Worm (Caenorhabditis elegans) whole organism, L2 larva: ENCODE data around the gene mct-4.

ENCODE experiments used
- C34F6.9 ChIP-seq: fragments of 150-350 bp; optimal IDR thresholded peaks from 2 replicates; lab custom pipeline; 2014; ENCODE audit warnings: missing biosample characterization, missing genetic modification characterization
- F13H6.1 ChIP-seq: sonication (generic microtip); optimal IDR thresholded peaks from 2 replicates; lab custom pipeline; 2016; ENCODE audit warnings: missing genetic modification characterization, missing compliant biosample characterization
- Y55F3AM.14 ChIP-seq: fragments of 200-800 bp; sonication (Bioruptor generic); optimal IDR thresholded peaks from 2 replicates; lab custom pipeline; 2018; ENCODE audit warnings: mild to moderate bottlenecking, missing genetic modification characterization, missing compliant biosample characterization
- alr-1 ChIP-seq: fragments of 150-350 bp; optimal IDR thresholded peaks from 2 replicates; lab custom pipeline; 2014; ENCODE audit warnings: missing biosample characterization, missing genetic modification characterization
- aly-2 ChIP-seq: fragments of 150-350 bp; optimal IDR thresholded peaks from 2 replicates; lab custom pipeline; 2014; ENCODE audit warnings: missing biosample characterization, missing genetic modification characterization
- blmp-1 ChIP-seq: sonication (generic microtip); optimal IDR thresholded peaks from 2 replicates; lab custom pipeline; 2017; ENCODE audit warnings: missing genetic modification characterization, mild to moderate bottlenecking, missing compliant biosample characterization, antibody characterized with exemption, moderate library complexity; ENCODE audit not compliant: insufficient read depth
- ceh-16 ChIP-seq: fragments of 150-350 bp; optimal IDR thresholded peaks from 2 replicates; lab custom pipeline; 2014; ENCODE audit warnings: missing biosample characterization, missing genetic modification characterization
- crh-2 ChIP-seq: sonication (generic microtip); optimal IDR thresholded peaks from 2 replicates; lab custom pipeline; 2017; ENCODE audit warnings: missing biosample characterization, missing genetic modification characterization
- egl-27 ChIP-seq: sonication (generic microtip); optimal IDR thresholded peaks from 3 replicates; lab custom pipeline; 2017; ENCODE audit warnings: missing biosample characterization, missing genetic modification reagents, missing genetic modification characterization
- elt-1 ChIP-seq: fragments of 150-350 bp; optimal IDR thresholded peaks from 2 replicates; lab custom pipeline; 2014; ENCODE audit warnings: missing biosample characterization, missing genetic modification characterization
- fos-1 ChIP-seq: fragments of 150-350 bp; optimal IDR thresholded peaks from 2 replicates; lab custom pipeline; 2014; ENCODE audit warnings: missing biosample characterization, missing genetic modification characterization
- lin-39 ChIP-seq: fragments of 150-350 bp; optimal IDR thresholded peaks from 2 replicates; lab custom pipeline; 2014; ENCODE audit warnings: missing biosample characterization, missing genetic modification reagents, missing genetic modification characterization
- lsy-2 ChIP-seq, 2 experiments: fragments of 150-350 bp in 1 of 2; sonication (generic microtip) in 1 of 2; optimal IDR thresholded peaks; 2 replicates each; lab custom pipeline; 2014 to 2017; ENCODE audit warnings: missing biosample characterization in 2 of 2, missing genetic modification characterization in 2 of 2
- mdl-1 ChIP-seq, 2 experiments: fragments of 150-350 bp in 1 of 2; sonication (generic microtip) in 1 of 2; optimal IDR thresholded peaks; 2 replicates each; lab custom pipeline; 2017; ENCODE audit warnings: missing biosample characterization in 2 of 2, missing genetic modification characterization in 2 of 2
- nhr-10 ChIP-seq: sonication (generic microtip); optimal IDR thresholded peaks from 2 replicates; lab custom pipeline; 2017; ENCODE audit warnings: missing biosample characterization, missing genetic modification characterization
- nhr-11 ChIP-seq: fragments of 150-350 bp; optimal IDR thresholded peaks from 2 replicates; lab custom pipeline; 2014; ENCODE audit warnings: missing biosample characterization, missing genetic modification characterization
- nhr-12 ChIP-seq: fragments of 150-350 bp; optimal IDR thresholded peaks from 2 replicates; lab custom pipeline; 2014; ENCODE audit warnings: missing biosample characterization, missing genetic modification characterization
- nhr-129 ChIP-seq: fragments of 150-350 bp; optimal IDR thresholded peaks from 2 replicates; lab custom pipeline; 2014; ENCODE audit warnings: missing biosample characterization, missing genetic modification characterization
- nhr-21 ChIP-seq: fragments of 150-350 bp; optimal IDR thresholded peaks from 2 replicates; lab custom pipeline; 2014; ENCODE audit warnings: missing biosample characterization, missing genetic modification characterization
- nhr-23 ChIP-seq: fragments of 150-350 bp; optimal IDR thresholded peaks from 2 replicates; lab custom pipeline; 2014; ENCODE audit warnings: missing biosample characterization, missing genetic modification reagents, missing genetic modification characterization
- nhr-237 ChIP-seq: fragments of 150-350 bp; optimal IDR thresholded peaks from 2 replicates; lab custom pipeline; 2014; ENCODE audit warnings: missing biosample characterization, missing genetic modification characterization
- nhr-25 ChIP-seq: fragments of 150-350 bp; sonication (generic microtip); optimal IDR thresholded peaks from 3 replicates; lab custom pipeline; 2014; ENCODE audit warnings: missing biosample characterization, missing genetic modification characterization
- peb-1 ChIP-seq: fragments of 150-350 bp; optimal IDR thresholded peaks from 2 replicates; lab custom pipeline; 2014; ENCODE audit warnings: missing biosample characterization, missing genetic modification characterization
- skn-1 ChIP-seq: sonication (generic microtip); optimal IDR thresholded peaks from 2 replicates; lab custom pipeline; 2017; ENCODE audit warnings: missing biosample characterization, missing genetic modification characterization
- sma-9 ChIP-seq, 2 experiments: fragments of 150-350 bp in 1 of 2; sonication (generic microtip) in 1 of 2; optimal IDR thresholded peaks; 2 replicates each; lab custom pipeline; 2014 to 2016; ENCODE audit warnings: missing genetic modification characterization in 2 of 2, mild to moderate bottlenecking in 1 of 2, missing biosample characterization in 1 of 2, missing compliant biosample characterization in 1 of 2, missing genetic modification reagents in 1 of 2, moderate library complexity in 1 of 2
- snpc-4 ChIP-seq: fragments of 150-350 bp; optimal IDR thresholded peaks from 2 replicates; lab custom pipeline; 2014; ENCODE audit warnings: missing biosample characterization, missing genetic modification characterization
- unc-39 ChIP-seq: fragments of 150-350 bp; optimal IDR thresholded peaks from 2 replicates; lab custom pipeline; 2014; ENCODE audit warnings: missing biosample characterization, missing genetic modification characterization
- unc-55 ChIP-seq: fragments of 150-350 bp; sonication (generic microtip); optimal IDR thresholded peaks from 3 replicates; lab custom pipeline; 2014; ENCODE audit warnings: missing biosample characterization, missing genetic modification reagents, missing genetic modification characterization
- unc-62 ChIP-seq: fragments of 150-350 bp; optimal IDR thresholded peaks from 2 replicates; lab custom pipeline; 2014; ENCODE audit warnings: missing biosample characterization, missing genetic modification reagents, missing genetic modification characterization
- zag-1 ChIP-seq: fragments of 150-350 bp; optimal IDR thresholded peaks from 2 replicates; lab custom pipeline; 2014; ENCODE audit warnings: missing biosample characterization, missing genetic modification characterization
- ztf-1 ChIP-seq: fragments of 200-800 bp; sonication (Bioruptor generic); conservative IDR thresholded peaks from 2 replicates; pipeline ENCODE4 v1.3.6; 2022; ENCODE audit warnings: missing genetic modification characterization, missing compliant biosample characterization
- ztf-11 ChIP-seq: sonication (generic microtip); optimal IDR thresholded peaks from 2 replicates; lab custom pipeline; 2017; ENCODE audit warnings: missing biosample characterization, missing genetic modification characterization
- ztf-4 ChIP-seq: fragments of 150-350 bp; optimal IDR thresholded peaks from 2 replicates; lab custom pipeline; 2014; ENCODE audit warnings: missing biosample characterization, missing genetic modification characterization

mct-4 gene

DNA sequence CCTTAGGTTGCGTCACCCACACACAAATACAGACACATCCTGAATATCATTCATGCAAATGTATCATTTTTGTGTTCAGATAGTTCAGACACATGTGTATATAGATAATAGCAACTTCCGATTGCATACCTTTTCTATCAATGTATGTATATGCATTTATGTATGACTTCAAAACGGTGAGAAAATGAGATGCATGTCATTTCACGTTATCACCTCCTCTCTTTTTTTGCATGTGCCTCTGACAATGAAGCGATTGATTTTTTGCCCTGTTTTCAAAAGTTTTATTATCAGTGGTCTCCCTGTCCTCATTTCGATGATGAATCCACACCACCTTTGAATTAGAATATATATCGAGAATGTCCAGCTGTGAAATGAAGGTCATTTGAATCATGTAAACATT is 23.8 kb downstream of the mct-4 start, which contains the start of gene K05B2.2:
K05B2.2 (plus strand) TSS at position 278 of the 400 bp plus-strand sequence.
- TF ChIP-seq crh-2 (tag; lab: Kevin White, UChicago), result peak; percentile 25
- no peak for TF ChIP-seq nhr-23 (tag; lab: Kevin White, UChicago)
- TF ChIP-seq fos-1 (tag; lab: Kevin White, UChicago), result peak; percentile 81
- TF ChIP-seq ztf-11 (tag; lab: Kevin White, UChicago), result no peak
- no peak for TF ChIP-seq nhr-10

DNA sequence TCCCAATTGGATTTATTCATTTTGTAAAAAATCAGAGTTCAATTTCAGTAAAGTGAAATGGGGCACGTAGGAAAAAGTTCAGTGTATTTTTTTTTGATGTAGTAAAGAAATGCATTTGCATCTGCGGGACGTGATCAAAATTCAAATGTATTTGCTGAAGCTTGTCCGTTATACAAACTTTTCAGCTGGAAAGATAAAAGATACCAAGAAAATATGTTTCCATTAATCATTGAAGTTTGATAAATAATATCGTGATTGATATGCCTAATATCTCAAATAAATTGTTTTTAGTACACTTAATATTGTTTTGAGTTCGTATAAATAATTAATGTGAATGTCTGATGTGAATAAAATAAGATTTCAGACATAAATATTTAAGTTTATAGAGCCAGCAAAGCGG is 27.2 kb downstream of the mct-4 start:
- no peak for TF ChIP-seq lin-39 (tag; lab: Kevin White, UChicago)
- no peak for TF ChIP-seq crh-2 (tag; lab: Kevin White, UChicago)
- no peak for TF ChIP-seq egl-27
- no peak for TF ChIP-seq nhr-11 (tag; lab: Kevin White, UChicago)
- TF ChIP-seq lsy-2 (tag; optimal IDR thresholded peaks at IDR 0.05; lab: Kevin White, UChicago), result no peak
- no peak for TF ChIP-seq ztf-1 (GFP tag; lab: Robert Waterston, UW)
- TF ChIP-seq skn-1 (tag; lab: Kevin White, UChicago), result no peak
- TF ChIP-seq nhr-21 (tag; lab: Kevin White, UChicago), result no peak

DNA sequence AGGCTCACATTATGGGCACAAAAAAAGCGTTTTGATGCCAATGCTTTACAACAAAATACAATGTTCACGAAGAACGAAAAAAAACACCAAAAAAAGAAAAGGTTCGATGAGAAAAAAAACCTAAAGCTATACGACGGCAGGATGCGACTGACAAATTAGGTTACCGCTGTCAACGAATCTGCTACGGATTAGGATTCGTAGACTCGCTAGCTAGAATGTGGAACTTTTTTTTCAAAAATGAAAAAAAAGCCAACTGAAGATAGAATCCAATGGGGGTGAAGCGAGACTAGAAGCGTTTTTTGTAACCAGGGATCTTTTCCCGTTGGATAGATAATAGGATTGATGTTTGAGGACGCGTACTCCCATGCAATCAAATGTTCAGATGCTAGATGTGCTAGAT is 27.6 kb downstream of the mct-4 start:
- TF ChIP-seq alr-1, result no peak
- no peak for TF ChIP-seq nhr-25 (tag; lab: Kevin White, UChicago)
- peak; percentile 17 for TF ChIP-seq sma-9 (GFP tag; optimal IDR thresholded peaks at IDR 0.05; lab: Kevin White, UChicago)
- TF ChIP-seq sma-9 (tag; optimal IDR thresholded peaks at IDR 0.05; lab: Kevin White, UChicago), result no peak
- TF ChIP-seq fos-1 (tag; lab: Kevin White, UChicago), result no peak
- peak; percentile 26 for TF ChIP-seq zag-1

ce11 chrX:4900685-4901084 is 28.9 kb downstream of the mct-4 start, which contains the start of gene T07F12.4:
TSS of gene T07F12.4 (minus strand) at chrX:4900814.
- TF ChIP-seq blmp-1 (tag; lab: Kevin White, UChicago) (no peak), ztf-4 (tag; lab: Kevin White, UChicago) (no peak), nhr-12 (no peak), nhr-129 (tag; lab: Kevin White, UChicago) (no peak), unc-62 (GFP tag; lab: Kevin White, UChicago) (no peak), ceh-16 (no peak), ztf-1 (GFP tag; lab: Robert Waterston, UW) (no peak), aly-2 (tag; lab: Kevin White, UChicago) (no peak), peb-1 (tag; lab: Kevin White, UChicago) (no peak), mdl-1 (tag; optimal IDR thresholded peaks at IDR 0.05; lab: Kevin White, UChicago) (no peak), nhr-10 (no peak), sma-9 (GFP tag; optimal IDR thresholded peaks at IDR 0.05; lab: Kevin White, UChicago) (no peak), sma-9 (tag; optimal IDR thresholded peaks at IDR 0.05; lab: Kevin White, UChicago) (no peak), nhr-237 (tag; lab: Kevin White, UChicago) (no peak), lsy-2 (tag; optimal IDR thresholded peaks at IDR 0.05; lab: Kevin White, UChicago) (no peak)
- TF ChIP-seq, all 48 proteins: peak for 0

DNA sequence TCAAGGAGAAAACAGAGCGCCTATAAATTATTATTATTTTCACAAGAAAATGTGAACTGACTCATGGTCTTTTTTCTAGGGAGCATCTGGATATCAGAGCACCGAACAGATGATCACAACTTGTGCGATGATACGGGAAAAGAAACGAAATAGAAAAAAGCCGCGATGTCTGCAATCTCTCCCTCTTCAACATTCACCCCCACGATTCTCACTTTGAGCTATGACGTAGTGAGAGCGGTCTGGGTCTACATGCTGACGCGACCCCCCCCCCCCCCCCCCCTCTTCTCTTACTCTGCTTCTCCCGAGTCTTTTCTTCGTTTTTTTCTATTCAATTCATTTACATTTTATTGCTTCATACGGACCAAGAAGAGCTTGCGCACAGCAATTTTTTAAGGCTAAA is 29.9 kb downstream of the mct-4 start:
- TF ChIP-seq blmp-1 (tag; lab: Kevin White, UChicago) (no peak), mdl-1 (tag; optimal IDR thresholded peaks at IDR 0.05; lab: Kevin White, UChicago) (no peak), C34F6.9 (peak; percentile 17), Y55F3AM.14 (GFP tag; lab: Kevin White, UChicago) (peak; percentile 69), F13H6.1 (peak; percentile 58), unc-55 (GFP tag; lab: Kevin White, UChicago) (peak; percentile 12), sma-9 (GFP tag; optimal IDR thresholded peaks at IDR 0.05; lab: Kevin White, UChicago) (peak; percentile 43), sma-9 (tag; optimal IDR thresholded peaks at IDR 0.05; lab: Kevin White, UChicago) (no peak)
- TF ChIP-seq, all 48 proteins: peak for 5

- TF ChIP-seq elt-1 (no peak), crh-2 (tag; lab: Kevin White, UChicago) (no peak), nhr-129 (tag; lab: Kevin White, UChicago) (peak; percentile 56), F13H6.1 (peak; percentile 43), unc-39 (no peak), zag-1 (no peak), snpc-4 (no peak), sma-9 (GFP tag; optimal IDR thresholded peaks at IDR 0.05; lab: Kevin White, UChicago) (peak; percentile 3), sma-9 (tag; optimal IDR thresholded peaks at IDR 0.05; lab: Kevin White, UChicago) (no peak), ztf-4 (tag; lab: Kevin White, UChicago) (no peak)
- TF ChIP-seq, all 48 proteins: peak for 3
Measured at ce11 chrX:4895223-4895622, 34.3 kb downstream of the mct-4 start.
